Fruit fly (Drosophila melanogaster) whole organism, wandering third instar larva: ENCODE data around the gene Eip63E.

Experiments used
- Dfd ChIP-seq: fragments of >200 bp; optimal IDR thresholded peaks from 2 replicates; lab custom pipeline; 2017; ENCODE audit warnings: missing biosample characterization, missing genetic modification characterization
- HLH106 ChIP-seq: fragments of 200-800 bp; optimal IDR thresholded peaks from 3 replicates; lab custom pipeline; 2019; ENCODE audit warnings: missing biosample characterization, mild to moderate bottlenecking, missing genetic modification characterization, moderate library complexity
- Hr83 ChIP-seq: fragments of 200-300 bp; sonication (Bioruptor generic); optimal IDR thresholded peaks from 2 replicates; lab custom pipeline; 2016; ENCODE audit warnings: missing biosample characterization, mild to moderate bottlenecking, missing genetic modification characterization, moderate library complexity; ENCODE audit not compliant: poor library complexity, severe bottlenecking
- Myc ChIP-seq: fragments of >200 bp; optimal IDR thresholded peaks from 2 replicates; lab custom pipeline; 2017
- OdsH ChIP-seq: fragments of 200-800 bp; sonication (Bioruptor generic); optimal IDR thresholded peaks from 2 replicates; lab custom pipeline; 2016; ENCODE audit warnings: missing biosample characterization, mild to moderate bottlenecking, missing genetic modification characterization
- br ChIP-seq: fragments of 200-800 bp; sonication (Bioruptor generic); optimal IDR thresholded peaks from 2 replicates; lab custom pipeline; 2016; ENCODE audit warnings: missing biosample characterization, missing genetic modification characterization
- dmrt93B ChIP-seq: fragments of 200-800 bp; sonication (Bioruptor generic); optimal IDR thresholded peaks from 2 replicates; lab custom pipeline; 2018; ENCODE audit warnings: missing biosample characterization, mild to moderate bottlenecking, missing genetic modification characterization
- dsf ChIP-seq: sonication (Bioruptor generic); optimal IDR thresholded peaks from 2 replicates; lab custom pipeline; 2016; ENCODE audit warnings: missing biosample characterization, missing genetic modification characterization, borderline replicate concordance
- ey ChIP-seq: fragments of 200-800 bp; sonication (Bioruptor generic); optimal IDR thresholded peaks from 2 replicates; lab custom pipeline; 2016; ENCODE audit warnings: missing biosample characterization, missing genetic modification characterization
- pan ChIP-seq: fragments of >200 bp; optimal IDR thresholded peaks from 2 replicates; lab custom pipeline; 2017

DNA sequence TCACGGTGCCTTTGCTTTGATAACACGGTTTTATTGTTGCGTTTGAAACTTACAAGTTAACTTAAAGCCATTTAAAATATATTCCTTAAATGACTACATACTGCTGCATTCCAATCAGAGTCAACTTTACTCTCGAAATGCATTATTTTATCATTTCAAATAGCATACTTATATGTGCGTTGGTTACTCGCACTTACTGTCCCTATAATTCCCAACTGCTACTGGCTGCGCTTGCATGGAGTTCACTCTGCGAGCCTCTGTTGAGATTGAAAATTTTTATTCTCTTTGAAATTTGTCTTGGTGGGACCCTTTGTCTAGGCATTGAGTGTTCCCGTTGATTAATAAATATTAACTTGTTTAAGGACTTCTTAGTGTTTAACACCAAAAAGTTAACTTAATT is 78.0 kb downstream of the Eip63E start:
- TF ChIP-seq br, result no peak
- no peak for TF ChIP-seq OdsH (GFP tag; lab: Kevin White, UChicago)
- no peak for TF ChIP-seq Myc (lab: Kevin White, UChicago)
- no peak for TF ChIP-seq dmrt93B
- TF ChIP-seq pan (lab: Kevin White, UChicago), result no peak
- TF ChIP-seq dsf (GFP tag; lab: Kevin White, UChicago), result no peak
- no peak for TF ChIP-seq Hr83 (GFP tag; lab: Kevin White, UChicago)
- no peak for TF ChIP-seq ey (GFP tag; lab: Kevin White, UChicago)
- TF ChIP-seq HLH106 (tag; lab: Kevin White, UChicago), result no peak
- TF ChIP-seq Dfd (GFP tag; lab: Kevin White, UChicago), result no peak
